Worm (Caenorhabditis elegans): ENCODE data around the gene T28B11.1.

DNA sequence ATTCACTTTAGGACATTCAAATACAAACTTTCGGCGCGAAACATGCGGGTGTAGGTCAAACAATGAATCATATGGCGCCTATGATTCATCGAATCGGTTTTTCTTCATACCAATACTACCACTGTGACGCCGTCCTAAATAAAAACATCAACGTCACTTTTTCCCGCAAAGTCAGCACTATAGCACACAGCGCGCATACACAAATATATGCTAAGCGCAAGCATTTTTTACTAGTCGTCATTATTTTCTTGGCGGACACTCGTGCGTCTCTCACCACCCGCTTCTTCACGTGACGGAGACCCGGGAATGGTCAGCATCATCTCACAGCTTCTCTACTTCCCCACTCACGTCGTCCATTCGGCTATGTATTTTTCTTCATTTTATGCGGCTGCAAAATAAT, 9.0 kb downstream of the T28B11.1 start:
- TF ChIP-seq mep-1 (tag; optimal IDR thresholded peaks at IDR 0.05), result no peak
- TF ChIP-seq nhr-28 (tag; optimal IDR thresholded peaks at IDR 0.05), result no peak
- no peak for TF ChIP-seq sptf-1 (tag; optimal IDR thresholded peaks at IDR 0.05)
- no peak for TF ChIP-seq unc-39 (tag; optimal IDR thresholded peaks at IDR 0.05)
- no peak for TF ChIP-seq pha-4 (tag; optimal IDR thresholded peaks at IDR 0.05)
- TF ChIP-seq nhr-2 (tag; optimal IDR thresholded peaks at IDR 0.05), result no peak
- TF ChIP-seq ceh-83 (GFP tag; optimal IDR thresholded peaks at IDR 0.05), result no peak
- no peak for TF ChIP-seq ztf-11 (tag; optimal IDR thresholded peaks at IDR 0.05)
- TF ChIP-seq blmp-1 (tag; optimal IDR thresholded peaks at IDR 0.05), result no peak
- TF ChIP-seq ces-1 (GFP tag; optimal IDR thresholded peaks at IDR 0.05), result no peak
- TF ChIP-seq unc-120 (tag; optimal IDR thresholded peaks at IDR 0.05; ENCODE audit: poor library complexity, severe bottlenecking), result no peak
- TF ChIP-seq flh-1 (GFP tag; optimal IDR thresholded peaks at IDR 0.05), result no peak

Data from whole organism, mixed stage, embryonic.